Fruit fly (Drosophila melanogaster) S2 (cell line): ENCODE data around the gene Rpn7.

Experiments used
- CG8478 ChIP-seq: fragments of >200 bp; optimal IDR thresholded peaks from 2 replicates; lab custom pipeline; 2018
- CTCF ChIP-seq, 2 experiments: fragments of >200 bp; optimal IDR thresholded peaks; 2 replicates each; lab custom pipeline; 2018

- TF ChIP-seq CG8478 (lab: Kevin White, UChicago) (no peak), CTCF (optimal IDR thresholded peaks at IDR 0.05; lab: Kevin White, UChicago) (no peak)
Observed at dm6 chr3R:22424602-22425190, 37.2 kb downstream of the Rpn7 start, which contains the start of gene pinta.
